Worm (Caenorhabditis elegans) whole organism, L4 larva: ENCODE measurements around the gene sri-21.

Source experiments
- F37D6.2 ChIP-seq: sonication (generic microtip); optimal IDR thresholded peaks from 2 replicates; lab custom pipeline; 2016; ENCODE audit warnings: mild to moderate bottlenecking, missing genetic modification characterization, missing compliant biosample characterization
- T20F7.1 ChIP-seq: fragments of 200-800 bp; sonication (Bioruptor generic); optimal IDR thresholded peaks from 2 replicates; lab custom pipeline; 2018; ENCODE audit warnings: mild to moderate bottlenecking, missing genetic modification characterization, missing compliant biosample characterization
- aly-2 ChIP-seq: sonication (generic microtip); optimal IDR thresholded peaks from 2 replicates; lab custom pipeline; 2018; ENCODE audit warnings: missing biosample characterization, missing genetic modification characterization
- ama-1 ChIP-seq: fragments of 150-350 bp; optimal IDR thresholded peaks from 2 replicates; lab custom pipeline; 2014; ENCODE audit warnings: inconsistent platforms, mixed read lengths
- fos-1 ChIP-seq: fragments of 150-350 bp; optimal IDR thresholded peaks from 2 replicates; lab custom pipeline; 2014; ENCODE audit warnings: missing biosample characterization, missing genetic modification characterization
- nhr-10 ChIP-seq: fragments of 150-350 bp; optimal IDR thresholded peaks from 2 replicates; lab custom pipeline; 2014; ENCODE audit warnings: missing biosample characterization, missing genetic modification characterization
- nhr-237 ChIP-seq: sonication (generic microtip); optimal IDR thresholded peaks from 2 replicates; lab custom pipeline; 2017; ENCODE audit warnings: missing biosample characterization, missing genetic modification characterization
- tra-1 ChIP-seq: fragments of 200-800 bp; sonication (Bioruptor generic); IDR thresholded peaks from 2 replicates; pipeline ENCODE4 v1.3.6; 2022; ENCODE audit warnings: missing genetic modification reagents, missing genetic modification characterization, missing compliant biosample characterization
- ztf-11 ChIP-seq: fragments of 150-350 bp; optimal IDR thresholded peaks from 2 replicates; lab custom pipeline; 2014; ENCODE audit warnings: missing biosample characterization, missing genetic modification characterization

DNA sequence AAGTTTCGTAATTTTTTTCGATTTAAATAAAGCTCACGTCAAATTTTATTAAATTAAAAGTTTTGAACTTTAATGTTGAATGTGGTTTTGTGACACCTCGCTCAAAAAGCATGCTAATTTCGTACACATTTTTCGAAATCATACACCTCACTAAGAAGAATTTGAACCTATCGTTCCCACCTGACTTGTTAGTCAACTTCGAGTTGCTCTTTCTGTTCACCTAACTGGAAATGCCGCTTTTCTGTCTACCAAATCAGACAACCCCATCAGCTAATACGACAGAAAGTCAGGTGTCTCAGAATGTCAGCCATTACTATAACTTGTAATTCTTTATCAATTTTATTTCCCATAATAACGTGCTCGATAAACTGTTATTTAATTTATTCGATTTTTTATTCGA, 19.2 kb upstream of the sri-21 start, which contains the start of gene srbc-66:
- TF ChIP-seq fos-1 (tag; lab: Kevin White, UChicago) (no peak), aly-2 (tag; lab: Kevin White, UChicago) (no peak), ama-1 (lab: Kevin White, UChicago) (no peak), nhr-237 (tag; lab: Kevin White, UChicago) (no peak), tra-1 (GFP tag; lab: Robert Waterston, UW) (no peak), ztf-11 (tag; lab: Kevin White, UChicago) (no peak), F37D6.2 (tag; lab: Kevin White, UChicago) (no peak), nhr-10 (tag; lab: Kevin White, UChicago) (no peak), T20F7.1 (GFP tag; lab: Kevin White, UChicago) (no peak)
